Fruit fly (Drosophila melanogaster) whole organism, embryonic: ENCODE data around the gene sip3.

Experiments used
- Aef1 ChIP-seq: fragments of 200-800 bp; sonication (Bioruptor generic); IDR thresholded peaks from 3 replicates; pipeline ENCODE4 v1.3.6; 2022; ENCODE audit warnings: missing biosample characterization, missing genetic modification characterization
- Awh ChIP-seq: fragments of 200-800 bp; sonication (Bioruptor generic); IDR thresholded peaks from 2 replicates; pipeline ENCODE4, ENCODE4 v1.3.6; 2022; ENCODE audit warnings: missing biosample characterization, missing genetic modification characterization
- CG10209 ChIP-seq: fragments of 200-800 bp; sonication (Bioruptor generic); optimal IDR thresholded peaks from 3 replicates; lab custom pipeline; 2017; ENCODE audit warnings: missing biosample characterization, mild to moderate bottlenecking, missing genetic modification characterization, missing genetic modification reagents
- CG11093 ChIP-seq: fragments of 200-800 bp; sonication (Bioruptor generic); IDR thresholded peaks from 3 replicates; pipeline ENCODE4 v1.3.6; 2022; ENCODE audit warnings: missing biosample characterization, missing genetic modification characterization
- CG11398 ChIP-seq: fragments of 200-800 bp; sonication (Bioruptor generic); optimal IDR thresholded peaks from 2 replicates; lab custom pipeline; 2016; ENCODE audit warnings: missing biosample characterization, missing genetic modification characterization
- CG12659 ChIP-seq: fragments of 200-800 bp; sonication (Bioruptor generic); optimal IDR thresholded peaks from 3 replicates; lab custom pipeline; 2017; ENCODE audit warnings: mild to moderate bottlenecking, missing biosample characterization, missing genetic modification reagents, missing genetic modification characterization
- CG13287 ChIP-seq: fragments of 200-800 bp; sonication (Bioruptor generic); IDR thresholded peaks from 2 replicates; pipeline ENCODE4 v1.3.6; 2022; ENCODE audit warnings: missing biosample characterization, missing genetic modification characterization; ENCODE audit not compliant: partially characterized antibody
- CG13775 ChIP-seq: fragments of 200-800 bp; sonication (Bioruptor generic); optimal IDR thresholded peaks from 3 replicates; lab custom pipeline; 2017; ENCODE audit warnings: missing biosample characterization, mild to moderate bottlenecking, missing genetic modification characterization
- CG1603 ChIP-seq: fragments of 200-800 bp; sonication (Bioruptor generic); optimal IDR thresholded peaks from 2 replicates; lab custom pipeline; 2019; ENCODE audit warnings: missing biosample characterization, mild to moderate bottlenecking, missing genetic modification characterization, moderate library complexity
- CG2120 ChIP-seq: fragments of 200-800 bp; sonication (Bioruptor generic); optimal IDR thresholded peaks from 3 replicates; lab custom pipeline; 2016; ENCODE audit warnings: missing biosample characterization, missing genetic modification characterization
- CG2875 ChIP-seq: fragments of 200-800 bp; sonication (Bioruptor generic); optimal IDR thresholded peaks from 2 replicates; lab custom pipeline; 2017; ENCODE audit warnings: missing biosample characterization, mild to moderate bottlenecking, missing genetic modification characterization, missing genetic modification reagents
- CG34224 ChIP-seq: fragments of 200-800 bp; sonication (Bioruptor generic); IDR thresholded peaks from 3 replicates; pipeline ENCODE4 v1.3.6; 2022; ENCODE audit warnings: missing biosample characterization, missing genetic modification characterization; ENCODE audit not compliant: partially characterized antibody
- CG3995 ChIP-seq: fragments of 200-800 bp; sonication (Bioruptor generic); optimal IDR thresholded peaks from 3 replicates; lab custom pipeline; 2016; ENCODE audit warnings: missing biosample characterization, missing genetic modification characterization
- CG42726 ChIP-seq: fragments of 200-800 bp; sonication (Bioruptor generic); IDR thresholded peaks from 2 replicates; pipeline ENCODE4 v1.3.6; 2022; ENCODE audit warnings: missing biosample characterization, missing genetic modification characterization; ENCODE audit not compliant: partially characterized antibody
- CG5953 ChIP-seq: fragments of 200-800 bp; sonication (Bioruptor generic); IDR thresholded peaks from 2 replicates; pipeline ENCODE4 v1.3.6; 2022; ENCODE audit warnings: missing biosample characterization, missing genetic modification characterization
- CG6175 ChIP-seq: fragments of 200-800 bp; sonication (Bioruptor generic); IDR thresholded peaks from 3 replicates; pipeline ENCODE4 v1.3.6; 2022; ENCODE audit warnings: missing biosample characterization, missing genetic modification characterization
- CG6854 ChIP-seq: fragments of 200-800 bp; sonication (Bioruptor generic); optimal IDR thresholded peaks from 3 replicates; lab custom pipeline; 2017; ENCODE audit warnings: missing biosample characterization, mild to moderate bottlenecking, missing genetic modification characterization
- CG7372 ChIP-seq: fragments of 200-800 bp; sonication (Bioruptor generic); IDR thresholded peaks from 2 replicates; pipeline ENCODE4 v1.3.6; 2022; ENCODE audit warnings: missing biosample characterization, missing genetic modification characterization
- CG9932 ChIP-seq: fragments of 200-800 bp; sonication (Bioruptor generic); IDR thresholded peaks from 2 replicates; pipeline ENCODE4 v1.3.6; 2022; ENCODE audit warnings: missing biosample characterization, missing genetic modification characterization
- Dfd ChIP-seq, 2 experiments: fragments of >200 bp; optimal IDR thresholded peaks; 2 replicates each; lab custom pipeline; 2017; ENCODE audit warnings: missing biosample characterization in 2 of 2, missing genetic modification characterization in 2 of 2
- Dip2 ChIP-seq: fragments of 200-800 bp; sonication (Bioruptor generic); IDR thresholded peaks from 2 replicates; pipeline ENCODE4 v1.3.6; 2022; ENCODE audit warnings: missing biosample characterization, missing genetic modification characterization
- Dll ChIP-seq: fragments of 200-800 bp; sonication (Bioruptor generic); IDR thresholded peaks from 4 replicates; pipeline ENCODE4 v1.3.6; 2022; ENCODE audit warnings: missing biosample characterization, missing genetic modification characterization; ENCODE audit not compliant: partially characterized antibody
- Ets97D ChIP-seq: fragments of 200-800 bp; sonication (Bioruptor generic); optimal IDR thresholded peaks from 3 replicates; lab custom pipeline; 2016; ENCODE audit warnings: missing biosample characterization, missing genetic modification characterization
- Gug ChIP-seq: fragments of 200-800 bp; sonication (Bioruptor generic); IDR thresholded peaks from 4 replicates; pipeline ENCODE4 v1.3.6; 2022; ENCODE audit warnings: missing biosample characterization, missing genetic modification characterization
- HLH54F ChIP-seq: fragments of 200-800 bp; sonication (Bioruptor generic); optimal IDR thresholded peaks from 3 replicates; lab custom pipeline; 2016; ENCODE audit warnings: missing biosample characterization, missing genetic modification characterization
- Lhr ChIP-seq: fragments of 200-800 bp; sonication (Bioruptor generic); optimal IDR thresholded peaks from 3 replicates; lab custom pipeline; 2017; ENCODE audit warnings: mild to moderate bottlenecking, missing biosample characterization, missing genetic modification reagents, missing genetic modification characterization
- Mad ChIP-seq: fragments of 200-800 bp; sonication (Bioruptor generic); optimal IDR thresholded peaks from 2 replicates; lab custom pipeline; 2016; ENCODE audit warnings: missing biosample characterization, missing genetic modification characterization
- Ravus ChIP-seq: fragments of 200-800 bp; sonication (Bioruptor generic); IDR thresholded peaks from 2 replicates; pipeline ENCODE4 v1.3.6; 2022; ENCODE audit warnings: missing biosample characterization, missing genetic modification characterization
- Rfx ChIP-seq: fragments of 200-800 bp; sonication (Bioruptor generic); IDR thresholded peaks from 2 replicates; pipeline ENCODE4 v1.3.6; 2022; ENCODE audit warnings: missing biosample characterization, missing genetic modification characterization
- Ssrp ChIP-seq: fragments of 200-800 bp; sonication (Bioruptor generic); optimal IDR thresholded peaks from 2 replicates; lab custom pipeline; 2018; ENCODE audit warnings: missing biosample characterization, mild to moderate bottlenecking, missing genetic modification characterization, moderate library complexity
- Vsx1 ChIP-seq: fragments of 200-800 bp; sonication (Bioruptor generic); optimal IDR thresholded peaks from 2 replicates; lab custom pipeline; 2017; ENCODE audit warnings: missing biosample characterization, mild to moderate bottlenecking, missing genetic modification characterization, missing genetic modification reagents
- abd-A ChIP-seq: fragments of 200-800 bp; sonication (Bioruptor generic); optimal IDR thresholded peaks from 3 replicates; lab custom pipeline; 2019; ENCODE audit warnings: missing biosample characterization, mild to moderate bottlenecking, missing genetic modification characterization, moderate library complexity
- chif ChIP-seq, 2 experiments: fragments of 200-800 bp; sonication (Bioruptor generic); optimal IDR thresholded peaks; 3 replicates each; lab custom pipeline; 2016; ENCODE audit warnings: missing biosample characterization in 2 of 2, missing genetic modification characterization in 2 of 2
- en ChIP-seq: fragments of 200-800 bp; sonication (Bioruptor generic); optimal IDR thresholded peaks from 2 replicates; lab custom pipeline; 2016; ENCODE audit warnings: missing biosample characterization, missing genetic modification characterization
- ewg ChIP-seq: fragments of 200-800 bp; sonication (Bioruptor generic); optimal IDR thresholded peaks from 3 replicates; lab custom pipeline; 2017; ENCODE audit warnings: mild to moderate bottlenecking, missing biosample characterization, missing genetic modification reagents, missing genetic modification characterization
- grn ChIP-seq: fragments of 200-800 bp; sonication (Bioruptor generic); optimal IDR thresholded peaks from 3 replicates; lab custom pipeline; 2017; ENCODE audit warnings: missing biosample characterization, missing genetic modification characterization
- gsb-n ChIP-seq: fragments of 200-800 bp; sonication (Bioruptor generic); optimal IDR thresholded peaks from 3 replicates; lab custom pipeline; 2018; ENCODE audit warnings: missing biosample characterization, mild to moderate bottlenecking, missing genetic modification characterization
- hb ChIP-seq: fragments of 200-800 bp; sonication (Bioruptor generic); IDR thresholded peaks from 3 replicates; pipeline ENCODE4 v1.3.6; 2022; ENCODE audit warnings: missing biosample characterization, missing genetic modification characterization; ENCODE audit not compliant: partially characterized antibody
- hth ChIP-seq: fragments of >200 bp; optimal IDR thresholded peaks from 2 replicates; lab custom pipeline; 2017; ENCODE audit warnings: inconsistent platforms
- jumu ChIP-seq: fragments of 200-800 bp; sonication (Bioruptor generic); optimal IDR thresholded peaks from 3 replicates; lab custom pipeline; 2016; ENCODE audit warnings: missing biosample characterization, missing genetic modification characterization
- nau ChIP-seq: fragments of 200-800 bp; sonication (Bioruptor generic); optimal IDR thresholded peaks from 3 replicates; lab custom pipeline; 2017; ENCODE audit warnings: missing biosample characterization, mild to moderate bottlenecking, missing genetic modification characterization, missing genetic modification reagents
- pho ChIP-seq: fragments of 200-800 bp; sonication (Bioruptor generic); optimal IDR thresholded peaks from 2 replicates; lab custom pipeline; 2016; ENCODE audit warnings: missing biosample characterization, missing genetic modification characterization
- phol ChIP-seq: fragments of 200-800 bp; sonication (Bioruptor generic); optimal IDR thresholded peaks from 3 replicates; lab custom pipeline; 2018; ENCODE audit warnings: missing biosample characterization, mild to moderate bottlenecking, missing genetic modification characterization, moderate library complexity
- prd ChIP-seq, 3 experiments: fragments of >200 bp in 2 of 3; fragments of 200-800 bp in 1 of 3; sonication (Bioruptor generic) in 1 of 3; optimal IDR thresholded peaks in 2 of 3; IDR thresholded peaks in 1 of 3; 2 replicates in 2 of 3; 3 replicates in 1 of 3; pipeline versions ENCODE4 v1.3.6 to Lab custom; 2017 to 2022; ENCODE audit warnings: missing biosample characterization in 1 of 3, missing genetic modification characterization in 1 of 3
- ranshi ChIP-seq: fragments of 200-800 bp; sonication (Bioruptor generic); IDR thresholded peaks from 2 replicates; pipeline ENCODE4 v1.3.6; 2022; ENCODE audit warnings: missing biosample characterization, missing genetic modification characterization
- row ChIP-seq: fragments of 200-800 bp; sonication (Bioruptor generic); IDR thresholded peaks from 3 replicates; pipeline ENCODE4 v1.3.6; 2022; ENCODE audit warnings: missing biosample characterization, missing genetic modification characterization
- run ChIP-seq: fragments of 200-800 bp; sonication (Bioruptor generic); optimal IDR thresholded peaks from 3 replicates; lab custom pipeline; 2018; ENCODE audit warnings: missing biosample characterization, mild to moderate bottlenecking, missing genetic modification characterization
- sens ChIP-seq: fragments of 200-800 bp; sonication (Bioruptor generic); peaks from one replicate; lab custom pipeline; 2016; ENCODE audit warnings: missing biosample characterization, missing genetic modification characterization
- sens-2 ChIP-seq: fragments of 200-800 bp; sonication (Bioruptor generic); IDR thresholded peaks from 2 replicates; pipeline ENCODE4 v1.3.6; 2022; ENCODE audit warnings: missing biosample characterization, missing genetic modification characterization
- slou ChIP-seq: fragments of 200-800 bp; sonication (Bioruptor generic); optimal IDR thresholded peaks from 3 replicates; lab custom pipeline; 2016; ENCODE audit warnings: missing biosample characterization, missing genetic modification characterization

Gene sip3

DNA sequence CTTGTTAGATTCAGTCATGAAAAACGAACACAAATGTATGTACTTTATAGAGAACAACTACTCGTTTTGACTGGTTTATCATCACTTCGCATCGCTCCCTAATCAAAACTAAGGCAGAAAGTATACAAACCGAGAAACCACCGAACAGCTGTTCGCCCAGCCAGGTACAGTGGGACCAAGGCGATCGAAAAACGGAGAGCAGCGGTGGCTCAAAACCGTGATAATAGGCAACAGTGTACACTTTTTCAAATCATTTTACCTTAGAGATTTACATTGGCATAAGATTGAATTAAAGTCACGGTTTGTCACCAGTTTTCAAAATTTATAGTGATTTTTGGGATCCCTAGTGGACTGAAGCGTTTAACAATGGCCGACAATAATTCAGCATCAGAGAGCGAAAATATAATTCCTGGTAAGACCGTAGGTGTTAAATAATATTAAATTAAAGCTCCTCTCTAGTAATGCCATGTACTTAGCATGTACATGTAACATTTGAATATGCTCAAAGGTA is 33.3 kb downstream of the sip3 start, which contains the start of the genes CG42233 and CG1971 (continued):
- TF ChIP-seq CG42726 (GFP tag; lab: Robert Waterston, UW) (peak; percentile 40; the same call in 1 of the 2 replicates), Aef1 (GFP tag; lab: Robert Waterston, UW) (peak; percentile 30; the same call in 1 of the 3 replicates), ranshi (GFP tag; lab: Robert Waterston, UW) (0 out of 2 replicates have a peak, but pooled peaks have one; percentile 47), phol (tag; lab: Kevin White, UChicago) (peak; percentile 52), grn (GFP tag; lab: Kevin White, UChicago) (peak; percentile 44), jumu (GFP tag; lab: Kevin White, UChicago) (no peak), Ravus (GFP tag; lab: Robert Waterston, UW) (no peak), Ets97D (GFP tag; lab: Kevin White, UChicago) (no peak), CG11398 (GFP tag; lab: Kevin White, UChicago) (no peak), CG3995 (GFP tag; lab: Kevin White, UChicago) (peak; percentile 87), CG9932 (GFP tag; lab: Robert Waterston, UW) (0 out of 2 replicates have a peak, but pooled peaks have one; percentile 31), Dfd (GFP tag; optimal IDR thresholded peaks at IDR 0.05; lab: Kevin White, UChicago) (no peak), prd (optimal IDR thresholded peaks at IDR 0.05; lab: Kevin White, UChicago) (no peak), prd (GFP tag; IDR thresholded peaks at IDR 0.05; lab: Robert Waterston, UW) (peak; percentile 31; the same call in 1 of the 3 replicates), CG2120 (no peak), ewg (GFP tag; lab: Kevin White, UChicago) (no peak), Vsx1 (no peak), Lhr (GFP tag; lab: Kevin White, UChicago) (no peak), Gug (GFP tag; lab: Robert Waterston, UW) (peak; percentile 68), hb (peak; percentile 69; the same call in 1 of the 3 replicates), CG1603 (tag; lab: Kevin White, UChicago) (peak; percentile 52), CG11093 (GFP tag; lab: Robert Waterston, UW) (no peak), slou (GFP tag; lab: Kevin White, UChicago) (no peak), CG13287 (GFP tag; lab: Robert Waterston, UW) (peak; percentile 61), Mad (GFP tag; lab: Kevin White, UChicago) (peak; percentile 22), sens (GFP tag; lab: Kevin White, UChicago) (peak; percentile 92), gsb-n (tag; lab: Kevin White, UChicago) (no peak), sens-2 (GFP tag; lab: Robert Waterston, UW) (no peak), nau (no peak), CG2875 (GFP tag; lab: Kevin White, UChicago) (no peak), abd-A (no peak), CG10209 (GFP tag; lab: Kevin White, UChicago) (no peak), Awh (GFP tag; lab: Robert Waterston, UW) (no peak), CG5953 (GFP tag; lab: Robert Waterston, UW) (no peak), CG6854 (no peak), en (no peak), Dll (GFP tag; lab: Robert Waterston, UW) (peak; percentile 48; the same call in 1 of the 4 replicates), CG34224 (GFP tag; lab: Robert Waterston, UW) (no peak), CG7372 (no peak), row (peak; percentile 87), CG12659 (GFP tag; lab: Kevin White, UChicago) (no peak), Dip2 (GFP tag; lab: Robert Waterston, UW) (no peak), Rfx (GFP tag; lab: Robert Waterston, UW) (0 out of 2 replicates have a peak, but pooled peaks have one; percentile 26), chif (GFP tag; optimal IDR thresholded peaks at IDR 0.05; lab: Kevin White, UChicago) (no peak), Ssrp (tag; lab: Kevin White, UChicago) (no peak), hth (no peak), pho (peak; percentile 15), run (tag; lab: Kevin White, UChicago) (no peak), HLH54F (GFP tag; lab: Kevin White, UChicago) (peak; percentile 19), CG6175 (GFP tag; lab: Robert Waterston, UW) (no peak), CG13775 (GFP tag; lab: Kevin White, UChicago) (peak; percentile 26)
